Fruit fly (Drosophila melanogaster): Measurements from ENCODE around the gene Octbeta3R.
A peak's percentile ranks its signal among the peaks of the same experiment; 100 is the strongest.
"Not testable (repeated sequence)": the region's sequence is repeated elsewhere in the genome, so short reads cannot be mapped to it uniquely, and the experiment has no call there.

Octbeta3R gene

dm6 chr3R:12561149-12561548 lies 13.1 kb upstream of the Octbeta3R start:
- TF ChIP-seq spab (GFP tag; optimal IDR thresholded peaks at IDR 0.05) (no peak), Eip78C (GFP tag) (no peak), CG34406 (GFP tag; optimal IDR thresholded peaks at IDR 0.05) (no peak), Smox (GFP tag; optimal IDR thresholded peaks at IDR 0.05) (no peak), OdsH (GFP tag; optimal IDR thresholded peaks at IDR 0.05) (no peak), cyc (GFP tag; optimal IDR thresholded peaks at IDR 0.05) (no peak), CG1621 (tag; optimal IDR thresholded peaks at IDR 0.05) (no peak), Gug (GFP tag; IDR thresholded peaks at IDR 0.05) (no peak)

dm6 chr3R:12542947-12543346 lies 5.1 kb downstream of the Octbeta3R start:
- peak; percentile 12 for TF ChIP-seq CG32006 (GFP tag; optimal IDR thresholded peaks at IDR 0.05)
- TF ChIP-seq svp (GFP tag) = peak; percentile 14
- TF ChIP-seq topi (GFP tag; optimal IDR thresholded peaks at IDR 0.05) = no peak
- peak; percentile 23 for TF ChIP-seq CG10669 (GFP tag; optimal IDR thresholded peaks at IDR 0.05)

- TF ChIP-seq dsx (GFP tag; optimal IDR thresholded peaks at IDR 0.05; ENCODE audit: poor library complexity, severe bottlenecking) (no peak), CG4318 (GFP tag; optimal IDR thresholded peaks at IDR 0.05) (no peak), OdsH (GFP tag; optimal IDR thresholded peaks at IDR 0.05) (no peak), Lpt (GFP tag; optimal IDR thresholded peaks at IDR 0.05) (no peak), CG3919 (GFP tag; optimal IDR thresholded peaks at IDR 0.05) (no peak), CG9139 (GFP tag; optimal IDR thresholded peaks at IDR 0.05) (no peak), Smox (GFP tag; optimal IDR thresholded peaks at IDR 0.05) (no peak), net (GFP tag; optimal IDR thresholded peaks at IDR 0.05) (no peak), CG11294 (GFP tag; IDR thresholded peaks at IDR 0.05) (no peak), Met (GFP tag; optimal IDR thresholded peaks at IDR 0.05) (no peak), CG34406 (GFP tag; optimal IDR thresholded peaks at IDR 0.05) (no peak), cyc (GFP tag; optimal IDR thresholded peaks at IDR 0.05) (no peak), achi (GFP tag; optimal IDR thresholded peaks at IDR 0.05) (no peak), CG6854 (GFP tag; optimal IDR thresholded peaks at IDR 0.05) (no peak)
Observed at dm6 chr3R:12525888-12526287, 22.1 kb downstream of the Octbeta3R start, which contains the start of gene Hug. Hug (plus strand) TSS chr3R:12526188.

dm6 chr3R:12514997-12515396 lies 33.0 kb downstream of the Octbeta3R start:
- TF ChIP-seq spab (GFP tag; optimal IDR thresholded peaks at IDR 0.05) = no peak
- TF ChIP-seq CG16779 (tag; optimal IDR thresholded peaks at IDR 0.05) = no peak
- no peak for TF ChIP-seq Sox15 (GFP tag; optimal IDR thresholded peaks at IDR 0.05)

dm6 chr3R:12508776-12509175 lies 39.3 kb downstream of the Octbeta3R start, which contains the start of gene Hsp70Bc:
Hsp70Bc (plus strand) TSS chr3R:12509076.
- TF ChIP-seq Hr38 (GFP tag; optimal IDR thresholded peaks at IDR 0.05); Gug (GFP tag; IDR thresholded peaks at IDR 0.05); topi (GFP tag; optimal IDR thresholded peaks at IDR 0.05): not testable (repeated sequence)

dm6 chr3R:12505493-12505892 lies 42.5 kb downstream of the Octbeta3R start, which contains the start of gene Hsp70Bb:
Hsp70Bb (plus strand) TSS chr3R:12505793.
- not testable (repeated sequence) for TF ChIP-seq Eip78C (GFP tag); Eip93F (GFP tag; optimal IDR thresholded peaks at IDR 0.05); Hr4 (GFP tag; optimal IDR thresholded peaks at IDR 0.05)

dm6 chr3R:12502210-12502609 lies 45.8 kb downstream of the Octbeta3R start, which contains the start of gene Hsp70Bbb:
Hsp70Bbb (plus strand) TSS chr3R:12502510.
- TF ChIP-seq CG8319, esn, CG10631 (GFP tag; optimal IDR thresholded peaks at IDR 0.05): not testable (repeated sequence)
